Fruit fly (Drosophila melanogaster): ENCODE results near the gene CG13692.
"Not testable (repeated sequence)": the region's sequence is repeated elsewhere in the genome, so short reads cannot be mapped to it uniquely, and the experiment has no call there.

DNA sequence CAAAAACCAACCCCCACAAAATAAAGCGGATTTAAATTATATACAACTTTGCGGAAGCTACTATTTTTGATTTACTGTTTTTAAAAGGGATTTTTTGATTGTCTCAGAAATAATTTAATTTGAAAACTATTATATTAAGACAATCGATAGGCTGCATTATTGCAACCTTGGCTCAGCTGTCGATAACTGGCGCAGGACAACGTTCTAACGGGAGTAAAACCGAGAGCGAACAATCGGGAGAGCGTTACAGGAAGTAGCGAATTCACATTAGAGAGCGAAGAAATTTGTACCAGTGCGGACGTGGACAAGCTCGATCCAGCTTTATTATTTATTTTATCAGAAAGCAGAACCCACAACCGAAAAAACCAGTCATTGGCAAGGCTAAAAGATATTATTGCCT, 33.7 kb downstream of the CG13692 start, which contains the start of gene CG4133:
- TF ChIP-seq CG10321 (GFP tag; IDR thresholded peaks at IDR 0.05); CG3281 (GFP tag; optimal IDR thresholded peaks at IDR 0.05); en (GFP tag; optimal IDR thresholded peaks at IDR 0.05); Mad (GFP tag; optimal IDR thresholded peaks at IDR 0.05); az2 (GFP tag; optimal IDR thresholded peaks at IDR 0.05); Ravus (GFP tag; IDR thresholded peaks at IDR 0.05); Gug (GFP tag; IDR thresholded peaks at IDR 0.05); ranshi (GFP tag; IDR thresholded peaks at IDR 0.05); Atf-2 (GFP tag; optimal IDR thresholded peaks at IDR 0.05); ato (GFP tag; IDR thresholded peaks at IDR 0.05; ENCODE audit: partially characterized antibody): not testable (repeated sequence)

All from whole organism, embryonic.